Worm (Caenorhabditis elegans): ENCODE data around the gene W04E12.9.

DNA sequence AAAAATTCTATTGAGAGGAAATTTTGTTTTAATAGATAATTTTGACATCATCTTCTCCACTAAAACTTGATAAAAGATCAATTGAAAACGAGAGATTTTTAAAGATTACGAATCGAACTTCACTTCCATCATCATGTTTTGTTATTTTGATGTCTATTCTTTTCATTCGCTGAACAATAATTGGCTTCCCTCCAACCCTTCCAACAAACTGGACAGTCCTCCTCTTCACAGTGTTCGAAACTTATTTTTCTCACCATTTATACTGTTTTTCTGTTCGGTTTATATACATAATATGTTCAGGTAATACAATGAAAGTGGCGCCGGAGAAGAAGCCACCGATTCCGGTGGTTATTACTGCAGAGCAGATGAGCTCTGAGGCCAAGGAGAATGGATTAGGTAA, 4.4 kb downstream of the W04E12.9 start, which contains the start of gene M162.5:
- TF ChIP-seq nhr-85 (tag) (no peak), pqm-1 (tag; optimal IDR thresholded peaks at IDR 0.05) (no peak), fkh-10 (GFP tag; optimal IDR thresholded peaks at IDR 0.05) (no peak), nhr-77 (tag; optimal IDR thresholded peaks at IDR 0.05) (no peak), pag-3 (tag; optimal IDR thresholded peaks at IDR 0.05; ENCODE audit: borderline replicate concordance, insufficient read depth) (no peak), aly-2 (tag; optimal IDR thresholded peaks at IDR 0.05) (no peak), fos-1 (tag; optimal IDR thresholded peaks at IDR 0.05) (no peak), tbx-2 (tag; optimal IDR thresholded peaks at IDR 0.05) (no peak), unc-98 (GFP tag; IDR thresholded peaks at IDR 0.05) (no peak)

Measured in whole organism, L1 larva.